Fruit fly (Drosophila melanogaster) whole organism, embryonic: Measurements from ENCODE around the gene CG12659.

Source experiments
- Blimp-1 ChIP-seq: fragments of 200-800 bp; sonication (Bioruptor generic); optimal IDR thresholded peaks from 3 replicates; lab custom pipeline; 2018; ENCODE audit warnings: missing biosample characterization, missing genetic modification characterization, mild to moderate bottlenecking, moderate library complexity, missing genetic modification reagents
- CG12236 ChIP-seq: fragments of 200-800 bp; sonication (Bioruptor generic); optimal IDR thresholded peaks from 2 replicates; lab custom pipeline; 2016; ENCODE audit warnings: missing biosample characterization, missing genetic modification characterization
- CG13287 ChIP-seq: fragments of 200-800 bp; sonication (Bioruptor generic); IDR thresholded peaks from 2 replicates; pipeline ENCODE4 v1.3.6; 2022; ENCODE audit warnings: missing biosample characterization, missing genetic modification characterization; ENCODE audit not compliant: partially characterized antibody
- CG15011 ChIP-seq: fragments of 200-800 bp; sonication (Bioruptor generic); optimal IDR thresholded peaks from 3 replicates; lab custom pipeline; 2018; ENCODE audit warnings: missing biosample characterization, mild to moderate bottlenecking, missing genetic modification characterization
- CG1602 ChIP-seq: fragments of 200-800 bp; sonication (Bioruptor generic); optimal IDR thresholded peaks from 3 replicates; lab custom pipeline; 2016; ENCODE audit warnings: missing biosample characterization, missing genetic modification characterization
- CG16813 ChIP-seq: fragments of 200-800 bp; sonication (Bioruptor generic); IDR thresholded peaks from 3 replicates; pipeline ENCODE4 v1.3.6; 2022; ENCODE audit warnings: missing biosample characterization, missing genetic modification characterization; ENCODE audit not compliant: partially characterized antibody
- CG32532 ChIP-seq: fragments of 200-800 bp; sonication (Bioruptor generic); IDR thresholded peaks from 2 replicates; pipeline ENCODE4 v1.3.6; 2022; ENCODE audit warnings: missing biosample characterization, missing genetic modification characterization
- CG34422 ChIP-seq: fragments of 200-800 bp; sonication (Bioruptor generic); IDR thresholded peaks from 3 replicates; pipeline ENCODE4 v1.3.6; 2022; ENCODE audit warnings: missing biosample characterization, missing genetic modification characterization
- CG4328 ChIP-seq: fragments of 200-800 bp; sonication (Bioruptor generic); optimal IDR thresholded peaks from 3 replicates; lab custom pipeline; 2017; ENCODE audit warnings: missing biosample characterization, missing genetic modification reagents, missing genetic modification characterization
- CG4617 ChIP-seq: fragments of 200-800 bp; sonication (Bioruptor generic); optimal IDR thresholded peaks from 3 replicates; lab custom pipeline; 2016; ENCODE audit warnings: missing biosample characterization, missing genetic modification characterization, borderline replicate concordance
- CG6791 ChIP-seq: fragments of 200-800 bp; sonication (Bioruptor generic); IDR thresholded peaks from 3 replicates; pipeline ENCODE4 v1.3.6; 2022; ENCODE audit warnings: missing biosample characterization, missing genetic modification characterization; ENCODE audit not compliant: partially characterized antibody
- CG6854 ChIP-seq: fragments of 200-800 bp; sonication (Bioruptor generic); optimal IDR thresholded peaks from 3 replicates; lab custom pipeline; 2017; ENCODE audit warnings: missing biosample characterization, mild to moderate bottlenecking, missing genetic modification characterization
- CG7357 ChIP-seq: fragments of 200-800 bp; sonication (Bioruptor generic); IDR thresholded peaks from 3 replicates; pipeline ENCODE4 v1.3.6; 2022; ENCODE audit warnings: missing biosample characterization, missing genetic modification characterization
- CHES-1-like ChIP-seq: fragments of 200-800 bp; sonication (Bioruptor generic); optimal IDR thresholded peaks from 2 replicates; lab custom pipeline; 2016; ENCODE audit warnings: missing biosample characterization, missing genetic modification characterization
- Dad ChIP-seq: fragments of 200-800 bp; sonication (Bioruptor generic); optimal IDR thresholded peaks from 3 replicates; lab custom pipeline; 2016; ENCODE audit warnings: missing biosample characterization, missing genetic modification characterization
- Dek ChIP-seq: fragments of 200-800 bp; sonication (Bioruptor generic); optimal IDR thresholded peaks from 3 replicates; lab custom pipeline; 2019; ENCODE audit warnings: missing biosample characterization, mild to moderate bottlenecking, missing genetic modification characterization, moderate library complexity
- Dll ChIP-seq: fragments of 200-800 bp; sonication (Bioruptor generic); IDR thresholded peaks from 4 replicates; pipeline ENCODE4 v1.3.6; 2022; ENCODE audit warnings: missing biosample characterization, missing genetic modification characterization; ENCODE audit not compliant: partially characterized antibody
- ERR ChIP-seq: fragments of 200-800 bp; sonication (Bioruptor generic); optimal IDR thresholded peaks from 2 replicates; lab custom pipeline; 2016; ENCODE audit warnings: missing biosample characterization, missing genetic modification characterization
- Ets65A ChIP-seq: fragments of 200-800 bp; sonication (Bioruptor generic); peaks from one replicate; lab custom pipeline; 2016; ENCODE audit warnings: missing biosample characterization, missing genetic modification characterization
- Hmx ChIP-seq: fragments of 200-800 bp; sonication (Bioruptor generic); optimal IDR thresholded peaks from 2 replicates; lab custom pipeline; 2016; ENCODE audit warnings: missing biosample characterization, missing genetic modification characterization
- MBD-R2 ChIP-seq: fragments of 200-800 bp; sonication (Bioruptor generic); IDR thresholded peaks from 2 replicates; pipeline ENCODE4 v1.3.6; 2022; ENCODE audit warnings: missing biosample characterization, missing genetic modification characterization
- Meics ChIP-seq: fragments of 200-800 bp; sonication (Bioruptor generic); optimal IDR thresholded peaks from 2 replicates; lab custom pipeline; 2017; ENCODE audit warnings: missing biosample characterization, mild to moderate bottlenecking, missing genetic modification characterization
- PHDP ChIP-seq: fragments of 200-800 bp; sonication (Bioruptor generic); optimal IDR thresholded peaks from 3 replicates; lab custom pipeline; 2018; ENCODE audit warnings: missing biosample characterization, mild to moderate bottlenecking, missing genetic modification characterization, moderate library complexity
- Pdp1 ChIP-seq, 2 experiments: fragments of 200-800 bp; sonication (Bioruptor generic); optimal IDR thresholded peaks; 3 replicates each; lab custom pipeline; 2016; ENCODE audit warnings: missing biosample characterization in 2 of 2, missing genetic modification characterization in 2 of 2, mild to moderate bottlenecking in 1 of 2, moderate library complexity in 1 of 2
- Ptx1 ChIP-seq: fragments of 200-800 bp; sonication (Bioruptor generic); IDR thresholded peaks from 2 replicates; pipeline ENCODE4 v1.3.6; 2022; ENCODE audit warnings: missing biosample characterization, missing genetic modification characterization
- Rfx ChIP-seq: fragments of 200-800 bp; sonication (Bioruptor generic); IDR thresholded peaks from 2 replicates; pipeline ENCODE4 v1.3.6; 2022; ENCODE audit warnings: missing biosample characterization, missing genetic modification characterization
- Ssrp ChIP-seq: fragments of 200-800 bp; sonication (Bioruptor generic); optimal IDR thresholded peaks from 2 replicates; lab custom pipeline; 2018; ENCODE audit warnings: missing biosample characterization, mild to moderate bottlenecking, missing genetic modification characterization, moderate library complexity
- Taf1 ChIP-seq: fragments of 200-800 bp; sonication (Bioruptor generic); IDR thresholded peaks from 2 replicates; pipeline ENCODE4 v1.3.6; 2022; ENCODE audit warnings: missing biosample characterization, missing genetic modification characterization
- Xbp1 ChIP-seq: fragments of 200-800 bp; sonication (Bioruptor generic); optimal IDR thresholded peaks from 3 replicates; lab custom pipeline; 2016; ENCODE audit warnings: missing biosample characterization, mild to moderate bottlenecking, missing genetic modification characterization
- ara ChIP-seq: fragments of 200-800 bp; sonication (Bioruptor generic); IDR thresholded peaks from 2 replicates; pipeline ENCODE4 v1.3.6; 2022; ENCODE audit warnings: missing biosample characterization, missing genetic modification characterization
- br ChIP-seq: fragments of >200 bp; optimal IDR thresholded peaks from 2 replicates; lab custom pipeline; 2017
- bsh ChIP-seq, 2 experiments: fragments of 200-800 bp; sonication (Bioruptor generic); optimal IDR thresholded peaks; 2 replicates each; lab custom pipeline; 2017 to 2018; ENCODE audit warnings: mild to moderate bottlenecking in 2 of 2, missing biosample characterization in 2 of 2, missing genetic modification characterization in 2 of 2, moderate library complexity in 1 of 2
- cato ChIP-seq: fragments of 200-800 bp; sonication (Bioruptor generic); optimal IDR thresholded peaks from 2 replicates; lab custom pipeline; 2016; ENCODE audit warnings: missing biosample characterization, missing genetic modification characterization, borderline replicate concordance
- chinmo ChIP-seq: fragments of 200-800 bp; sonication (Bioruptor generic); IDR thresholded peaks from 4 replicates; pipeline ENCODE4 v1.3.6; 2022; ENCODE audit warnings: missing biosample characterization, missing genetic modification characterization; ENCODE audit not compliant: partially characterized antibody
- danr ChIP-seq: fragments of 200-800 bp; sonication (Bioruptor generic); IDR thresholded peaks from 2 replicates; pipeline ENCODE4 v1.3.6; 2022; ENCODE audit warnings: missing biosample characterization, missing genetic modification characterization
- esg ChIP-seq: fragments of 200-800 bp; sonication (Bioruptor generic); conservative IDR thresholded peaks from 2 replicates; pipeline ENCODE4 v1.3.6; 2022; ENCODE audit warnings: missing biosample characterization, missing genetic modification characterization
- gem ChIP-seq: fragments of 200-800 bp; sonication (Bioruptor generic); optimal IDR thresholded peaks from 2 replicates; lab custom pipeline; 2019; ENCODE audit warnings: missing biosample characterization, mild to moderate bottlenecking, missing genetic modification characterization, moderate library complexity
- lilli ChIP-seq: fragments of 200-800 bp; sonication (Bioruptor generic); optimal IDR thresholded peaks from 3 replicates; lab custom pipeline; 2016; ENCODE audit warnings: missing biosample characterization, missing genetic modification characterization
- onecut ChIP-seq: fragments of 200-800 bp; sonication (Bioruptor generic); IDR thresholded peaks from 2 replicates; pipeline ENCODE4 v1.3.6; 2022; ENCODE audit warnings: missing biosample characterization, missing genetic modification characterization
- otp ChIP-seq: fragments of 200-800 bp; sonication (Bioruptor generic); IDR thresholded peaks from 3 replicates; pipeline ENCODE4, ENCODE4 v1.3.6; 2022; ENCODE audit warnings: missing biosample characterization, missing genetic modification characterization
- pnt ChIP-seq: fragments of 200-800 bp; sonication (Bioruptor generic); optimal IDR thresholded peaks from 3 replicates; lab custom pipeline; 2016; ENCODE audit warnings: missing biosample characterization, missing genetic modification characterization
- row ChIP-seq: fragments of 200-800 bp; sonication (Bioruptor generic); IDR thresholded peaks from 3 replicates; pipeline ENCODE4 v1.3.6; 2022; ENCODE audit warnings: missing biosample characterization, missing genetic modification characterization
- sd ChIP-seq: fragments of 200-800 bp; sonication (Bioruptor generic); optimal IDR thresholded peaks from 3 replicates; lab custom pipeline; 2018; ENCODE audit warnings: missing biosample characterization, mild to moderate bottlenecking, missing genetic modification characterization, moderate library complexity
- seq ChIP-seq: fragments of 200-800 bp; sonication (Bioruptor generic); IDR thresholded peaks from 2 replicates; pipeline ENCODE4 v1.3.6; 2022; ENCODE audit warnings: missing biosample characterization, missing genetic modification characterization
- stc ChIP-seq: fragments of 200-800 bp; sonication (Bioruptor generic); IDR thresholded peaks from 2 replicates; pipeline ENCODE4 v1.3.6; 2022; ENCODE audit warnings: missing biosample characterization, missing genetic modification characterization
- tna ChIP-seq: fragments of 200-800 bp; sonication (Bioruptor generic); IDR thresholded peaks from 2 replicates; pipeline ENCODE4 v1.3.6; 2022; ENCODE audit warnings: missing biosample characterization, missing genetic modification characterization; ENCODE audit not compliant: partially characterized antibody
- wor ChIP-seq: fragments of 200-800 bp; sonication (Bioruptor generic); IDR thresholded peaks from 2 replicates; pipeline ENCODE4 v1.3.6; 2022; ENCODE audit warnings: missing biosample characterization, missing genetic modification characterization

CG12659 gene

DNA sequence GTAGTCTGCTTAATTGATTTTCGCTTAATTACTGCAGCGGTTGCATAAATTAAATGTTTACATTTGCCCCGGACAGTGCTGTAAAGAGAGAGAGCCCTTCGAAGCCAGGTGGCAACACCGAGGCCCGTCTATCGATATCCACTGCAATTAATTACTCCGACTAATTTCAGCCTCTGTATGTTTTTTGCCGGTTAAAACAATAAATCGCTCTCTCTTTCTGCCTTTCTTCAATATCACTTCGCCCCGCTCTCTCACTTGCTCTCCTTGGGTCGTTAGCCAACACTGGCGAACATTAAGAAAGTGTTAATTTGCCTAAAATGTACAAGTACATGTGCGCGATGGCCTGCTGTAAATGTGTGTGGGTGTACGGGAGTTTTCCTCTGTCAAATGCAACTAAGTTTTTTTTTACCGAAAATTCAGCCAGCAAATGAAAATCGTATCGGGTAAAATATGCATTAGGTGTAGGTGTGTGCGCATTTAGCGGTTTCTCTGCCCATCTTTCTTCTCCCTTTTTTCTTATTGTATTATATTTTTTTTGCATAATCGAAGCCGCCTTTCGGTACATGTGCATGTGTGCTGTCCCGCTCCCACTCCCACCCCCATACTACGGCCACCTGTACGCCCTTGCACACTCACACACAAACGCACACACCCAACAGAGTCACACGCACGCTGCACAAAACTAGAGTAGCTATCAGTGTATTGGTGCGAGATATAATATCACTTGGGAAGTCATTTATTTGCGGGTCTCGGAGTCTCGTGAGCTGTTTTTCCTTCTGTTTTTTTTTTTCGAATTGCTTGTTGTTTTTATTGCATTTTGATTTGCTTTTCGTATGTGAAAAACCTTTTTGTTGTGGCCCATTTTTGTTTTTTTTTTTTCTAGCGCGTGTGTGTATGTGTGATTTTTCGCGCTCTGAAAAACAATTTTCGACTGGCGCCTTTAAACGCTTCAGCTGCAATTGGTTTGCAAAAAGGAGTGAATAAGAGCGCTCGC is 29.8 kb downstream of the CG12659 start (continued):
- TF ChIP-seq cato (GFP tag; lab: Kevin White, UChicago) (no peak), sd (tag; lab: Kevin White, UChicago) (no peak), Ets65A (GFP tag; lab: Kevin White, UChicago) (peak; percentile 21), CG13287 (GFP tag; lab: Robert Waterston, UW) (peak; percentile 45), CG15011 (GFP tag; lab: Kevin White, UChicago) (no peak), ERR (GFP tag; lab: Kevin White, UChicago) (peak; percentile 41), onecut (GFP tag; lab: Robert Waterston, UW) (peak; percentile 14; the same call in 1 of the 2 replicates), Dll (GFP tag; lab: Robert Waterston, UW) (peak; percentile 46; the same call in 2 of the 4 replicates), Rfx (GFP tag; lab: Robert Waterston, UW) (0 out of 2 replicates have a peak, but pooled peaks have one; percentile 17), ara (GFP tag; lab: Robert Waterston, UW) (no peak), CG12236 (no peak), CG16813 (GFP tag; lab: Robert Waterston, UW) (peak; percentile 53; the same call in 2 of the 3 replicates), Xbp1 (GFP tag; lab: Kevin White, UChicago) (peak; percentile 21), danr (GFP tag; lab: Robert Waterston, UW) (no peak), pnt (peak; percentile 4), CG1602 (GFP tag; lab: Kevin White, UChicago) (no peak), tna (GFP tag; lab: Robert Waterston, UW) (0 out of 2 replicates have a peak, but pooled peaks have one; percentile 32), CHES-1-like (GFP tag; lab: Kevin White, UChicago) (peak; percentile 16), Taf1 (GFP tag; lab: Robert Waterston, UW) (no peak), MBD-R2 (GFP tag; lab: Robert Waterston, UW) (no peak; the same call in 1 of the 2 replicates), Meics (peak; percentile 39), PHDP (tag; lab: Kevin White, UChicago) (no peak), CG4617 (GFP tag; lab: Kevin White, UChicago) (peak; percentile 0), Pdp1 (GFP tag; optimal IDR thresholded peaks at IDR 0.05; lab: Kevin White, UChicago) (peak; percentile 14 to 83), CG7357 (no peak), gem (peak; percentile 8), row (GFP tag; lab: Robert Waterston, UW) (no peak), wor (GFP tag; lab: Robert Waterston, UW) (no peak), otp (GFP tag; lab: Robert Waterston, UW) (peak; percentile 60; the same call in 1 of the 3 replicates), seq (0 out of 2 replicates have a peak, but pooled peaks have one; percentile 29), Hmx (GFP tag; lab: Kevin White, UChicago) (no peak), CG6791 (GFP tag; lab: Robert Waterston, UW) (peak; percentile 67; the same call in 2 of the 3 replicates), esg (GFP tag; lab: Robert Waterston, UW) (no peak), stc (GFP tag; lab: Robert Waterston, UW) (no peak), chinmo (GFP tag; lab: Robert Waterston, UW) (peak; percentile 68; the same call in 2 of the 4 replicates), br (no peak), Ptx1 (0 out of 2 replicates have a peak, but pooled peaks have one; percentile 23), CG4328 (GFP tag; lab: Kevin White, UChicago) (peak; percentile 21), CG6854 (GFP tag; lab: Kevin White, UChicago) (no peak), Blimp-1 (peak; percentile 42), Ssrp (tag; lab: Kevin White, UChicago) (peak; percentile 7), CG34422 (peak; percentile 66; the same call in 1 of the 3 replicates), Dad (GFP tag; lab: Kevin White, UChicago) (peak; percentile 26), Dek (tag; lab: Kevin White, UChicago) (no peak), lilli (GFP tag; lab: Kevin White, UChicago) (peak; percentile 29), CG32532 (peak; percentile 49), bsh (GFP tag; optimal IDR thresholded peaks at IDR 0.05; lab: Kevin White, UChicago) (peak in 1 of 2 experiments; percentile 6)
